Fruit fly (Drosophila melanogaster): ENCODE data around the gene DCAF12.

Gene DCAF12

DNA sequence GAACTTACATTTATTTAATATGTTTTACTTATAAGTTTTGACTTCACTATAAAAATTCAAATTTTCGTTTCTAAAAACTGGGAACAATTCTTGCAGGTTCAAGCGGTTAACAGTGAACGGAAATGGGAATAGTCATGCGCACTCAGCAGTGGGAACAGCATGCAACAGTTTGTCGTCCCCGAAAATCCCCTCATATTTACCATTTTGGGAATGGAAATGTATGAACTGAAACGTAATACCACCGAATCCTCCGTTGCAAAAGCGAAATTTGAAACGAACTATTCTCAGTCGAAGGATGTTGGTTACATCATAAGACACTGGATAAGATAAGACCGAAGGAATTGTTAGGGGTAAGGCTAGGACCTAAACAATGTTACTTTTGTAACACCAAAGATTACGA is 4.2 kb upstream of the DCAF12 start:
- TF ChIP-seq tj (GFP tag; optimal IDR thresholded peaks at IDR 0.05) (no peak), pad (GFP tag; optimal IDR thresholded peaks at IDR 0.05) (peak; percentile 85)

DNA sequence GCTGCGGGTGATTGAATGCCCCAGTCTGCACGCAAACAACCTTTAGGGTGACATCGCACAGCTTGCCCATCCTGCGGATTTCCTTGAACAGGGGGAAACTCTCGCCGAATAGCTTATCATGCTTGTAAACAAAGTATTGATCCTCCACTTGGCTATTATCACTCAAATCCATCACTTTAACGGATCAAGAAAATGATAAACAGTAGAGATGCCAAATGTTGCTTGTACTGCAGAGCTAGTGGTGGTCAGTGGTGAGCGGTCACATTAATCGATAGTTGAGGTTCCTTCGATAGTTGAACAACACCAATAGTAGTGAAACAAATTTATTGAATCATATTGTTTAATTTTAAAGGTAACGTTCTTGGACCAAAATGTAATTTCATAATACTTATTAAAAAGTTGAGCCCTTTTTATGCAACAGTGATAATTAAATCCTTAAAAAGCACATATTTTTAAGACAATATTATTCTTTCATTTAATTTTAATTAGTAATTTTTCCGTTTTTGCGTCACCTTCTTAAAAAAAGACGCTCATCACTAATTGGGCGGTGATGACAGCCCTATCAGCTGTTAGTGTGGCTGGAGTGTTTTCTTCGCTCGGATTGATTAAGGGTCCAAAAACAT is 6.5 kb downstream of the DCAF12 start, which contains the start of the genes KLHL18 and GCC185:
Gene KLHL18, minus strand, starts transcription at position 233 of the 623 bp plus-strand sequence.
Gene GCC185, plus strand, starts transcription at position 571 of the 623 bp plus-strand sequence.
- TF ChIP-seq Hr96 (GFP tag; optimal IDR thresholded peaks at IDR 0.05) = peak; percentile 79
- peak; percentile 61 for TF ChIP-seq pad (GFP tag; optimal IDR thresholded peaks at IDR 0.05)
- peak; percentile 94 for TF ChIP-seq toe (GFP tag; optimal IDR thresholded peaks at IDR 0.05)
- TF ChIP-seq CG12768 (GFP tag; optimal IDR thresholded peaks at IDR 0.05) = peak; percentile 75
- peak; percentile 85 for TF ChIP-seq CG11617 (GFP tag; optimal IDR thresholded peaks at IDR 0.05)
- TF ChIP-seq tj (GFP tag; optimal IDR thresholded peaks at IDR 0.05) = peak; percentile 64
- TF ChIP-seq CG5204 (GFP tag; optimal IDR thresholded peaks at IDR 0.05) = peak; percentile 78
- TF ChIP-seq CG1620 (GFP tag; optimal IDR thresholded peaks at IDR 0.05) = peak; percentile 78
- TF ChIP-seq cnc (optimal IDR thresholded peaks at IDR 0.05) = no peak
- TF ChIP-seq ovo (GFP tag; optimal IDR thresholded peaks at IDR 0.05) = peak; percentile 66
- TF ChIP-seq CG7101 (tag; optimal IDR thresholded peaks at IDR 0.05) = peak; percentile 79
- peak; percentile 92 for TF ChIP-seq CG14711 (tag; optimal IDR thresholded peaks at IDR 0.05)
- peak; percentile 77 for TF ChIP-seq Clk (GFP tag; optimal IDR thresholded peaks at IDR 0.05)
- peak; percentile 68 for TF ChIP-seq Mnt (GFP tag; optimal IDR thresholded peaks at IDR 0.05)
- no peak for TF ChIP-seq kay (GFP tag; ENCODE audit: borderline replicate concordance)
- TF ChIP-seq Crg-1 (GFP tag; optimal IDR thresholded peaks at IDR 0.05) = peak; percentile 72
- peak; percentile 78 for TF ChIP-seq bab1 (GFP tag; optimal IDR thresholded peaks at IDR 0.05)
- peak; percentile 53 for TF ChIP-seq CG33017 (tag; optimal IDR thresholded peaks at IDR 0.05)
- TF ChIP-seq cic (GFP tag; optimal IDR thresholded peaks at IDR 0.05) = peak; percentile 14
- TF ChIP-seq CG7045 (GFP tag; optimal IDR thresholded peaks at IDR 0.05) = peak; percentile 82

DNA sequence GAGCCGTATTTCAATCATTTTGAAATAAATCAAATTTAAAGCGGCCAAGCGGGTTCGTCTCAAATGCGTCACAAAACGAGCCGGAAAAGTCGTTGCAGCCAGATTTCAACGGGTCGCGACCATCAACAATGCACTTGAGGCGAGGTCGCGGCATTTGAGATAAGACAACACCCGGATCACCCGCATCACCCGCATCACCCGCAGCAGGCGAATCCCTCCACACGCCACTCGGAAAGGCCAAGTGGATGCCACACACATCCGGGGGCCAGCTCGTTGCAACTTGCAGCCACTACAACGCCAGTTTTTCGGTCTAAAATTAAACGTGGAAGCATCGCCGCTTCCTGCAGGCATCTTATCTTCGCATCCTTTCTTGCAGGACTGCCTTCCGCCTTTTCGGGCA is 10.4 kb downstream of the DCAF12 start:
- no peak for TF ChIP-seq kay (GFP tag; ENCODE audit: borderline replicate concordance)
- TF ChIP-seq ovo (GFP tag; optimal IDR thresholded peaks at IDR 0.05) = no peak
- TF ChIP-seq CG11617 (GFP tag; optimal IDR thresholded peaks at IDR 0.05) = no peak
- TF ChIP-seq CG5204 (GFP tag; optimal IDR thresholded peaks at IDR 0.05) = no peak
- TF ChIP-seq CG7101 (tag; optimal IDR thresholded peaks at IDR 0.05) = no peak
- no peak for TF ChIP-seq tj (GFP tag; optimal IDR thresholded peaks at IDR 0.05)
- TF ChIP-seq CG7045 (GFP tag; optimal IDR thresholded peaks at IDR 0.05) = no peak
- no peak for TF ChIP-seq CG33017 (tag; optimal IDR thresholded peaks at IDR 0.05)
- TF ChIP-seq toe (GFP tag; optimal IDR thresholded peaks at IDR 0.05) = no peak
- TF ChIP-seq pad (GFP tag; optimal IDR thresholded peaks at IDR 0.05) = no peak
- TF ChIP-seq cic (GFP tag; optimal IDR thresholded peaks at IDR 0.05) = no peak
- TF ChIP-seq CG1620 (GFP tag; optimal IDR thresholded peaks at IDR 0.05) = no peak
- no peak for TF ChIP-seq Hr96 (GFP tag; optimal IDR thresholded peaks at IDR 0.05)

DNA sequence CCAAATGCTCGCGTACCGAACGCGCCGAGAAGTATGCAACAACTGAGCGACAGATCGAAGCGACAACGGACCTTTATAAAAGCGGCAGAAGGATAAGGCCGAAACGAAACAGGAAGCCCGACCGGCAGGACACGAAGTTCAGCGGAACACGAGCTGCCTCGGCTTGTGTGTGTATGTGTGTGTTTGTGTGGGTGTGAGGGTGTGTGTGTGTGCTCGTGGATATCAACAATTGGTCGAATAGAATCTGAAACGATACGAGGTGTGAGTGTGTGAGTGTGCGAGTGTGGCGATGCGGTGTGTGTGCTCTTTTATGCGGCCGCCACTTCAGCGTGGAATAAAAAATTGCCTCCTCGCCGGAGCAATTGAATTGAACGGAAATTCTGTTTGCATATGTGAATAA is 11.4 kb downstream of the DCAF12 start, which contains the start of gene Tk:
Gene Tk, minus strand, starts transcription at position 57 of the 400 bp plus-strand sequence.
- TF ChIP-seq Mnt (GFP tag; optimal IDR thresholded peaks at IDR 0.05) (no peak), cic (GFP tag; optimal IDR thresholded peaks at IDR 0.05) (no peak), bab1 (GFP tag; optimal IDR thresholded peaks at IDR 0.05) (no peak), Hr96 (GFP tag; optimal IDR thresholded peaks at IDR 0.05) (no peak), toe (GFP tag; optimal IDR thresholded peaks at IDR 0.05) (no peak), Clk (GFP tag; optimal IDR thresholded peaks at IDR 0.05) (no peak), CG7045 (GFP tag; optimal IDR thresholded peaks at IDR 0.05) (no peak), tj (GFP tag; optimal IDR thresholded peaks at IDR 0.05) (no peak), kay (GFP tag; ENCODE audit: borderline replicate concordance) (no peak), CG5204 (GFP tag; optimal IDR thresholded peaks at IDR 0.05) (no peak), pad (GFP tag; optimal IDR thresholded peaks at IDR 0.05) (no peak), CG12768 (GFP tag; optimal IDR thresholded peaks at IDR 0.05) (no peak), CG14711 (tag; optimal IDR thresholded peaks at IDR 0.05) (no peak), CG7101 (tag; optimal IDR thresholded peaks at IDR 0.05) (no peak), CG11617 (GFP tag; optimal IDR thresholded peaks at IDR 0.05) (no peak), Crg-1 (GFP tag; optimal IDR thresholded peaks at IDR 0.05) (no peak), ovo (GFP tag; optimal IDR thresholded peaks at IDR 0.05) (no peak)

DNA sequence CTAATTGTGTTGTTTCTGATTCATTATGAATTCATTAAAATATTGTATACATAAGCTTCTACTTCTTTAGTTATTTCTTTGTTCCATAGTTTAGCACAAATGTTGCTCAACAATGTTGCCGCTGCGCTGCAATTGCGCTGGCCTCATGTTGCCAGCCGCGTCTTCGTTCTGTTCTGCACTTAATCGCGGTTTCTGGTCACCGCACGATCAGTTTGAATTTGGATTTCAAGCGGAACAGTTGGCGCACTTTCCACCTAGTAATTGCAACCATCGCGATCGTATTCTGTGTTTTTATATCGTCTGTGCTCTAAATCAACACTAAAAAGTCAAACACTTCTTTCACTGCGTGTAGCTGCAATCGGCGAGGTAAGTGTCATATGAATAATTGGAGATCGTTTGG is 17.8 kb downstream of the DCAF12 start, which contains the start of gene Ect3:
Gene Ect3, plus strand, starts transcription at position 205 of the 400 bp plus-strand sequence.
- no peak for TF ChIP-seq Clk (GFP tag; optimal IDR thresholded peaks at IDR 0.05)
- peak; percentile 31 for TF ChIP-seq tj (GFP tag; optimal IDR thresholded peaks at IDR 0.05)

DNA sequence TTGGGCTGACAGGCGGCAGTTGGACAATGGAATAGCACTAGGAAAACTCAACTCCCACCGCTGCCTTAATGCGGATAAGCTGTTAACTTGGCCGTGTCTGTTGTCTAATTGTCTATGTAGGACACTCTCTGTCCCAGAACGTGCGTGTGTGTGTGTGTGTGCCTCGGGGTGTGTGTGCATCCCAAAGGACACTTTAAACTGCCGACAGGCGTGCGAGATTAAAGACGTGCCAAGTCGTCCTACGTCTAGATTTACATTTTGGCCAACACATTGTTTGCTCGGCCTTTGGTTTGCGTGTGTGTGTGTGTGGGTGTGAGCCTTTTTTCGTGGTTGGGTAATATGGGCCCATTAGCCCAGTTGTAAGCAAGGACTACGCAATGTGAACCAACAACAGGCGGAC is 18.7 kb downstream of the DCAF12 start:
- TF ChIP-seq CG14711 (tag; optimal IDR thresholded peaks at IDR 0.05) (no peak), Crg-1 (GFP tag; optimal IDR thresholded peaks at IDR 0.05) (no peak), toe (GFP tag; optimal IDR thresholded peaks at IDR 0.05) (no peak), CG7045 (GFP tag; optimal IDR thresholded peaks at IDR 0.05) (no peak), tj (GFP tag; optimal IDR thresholded peaks at IDR 0.05) (no peak), CG7101 (tag; optimal IDR thresholded peaks at IDR 0.05) (no peak), Hr96 (GFP tag; optimal IDR thresholded peaks at IDR 0.05) (no peak), CG12768 (GFP tag; optimal IDR thresholded peaks at IDR 0.05) (no peak)

Data from whole organism, adult.